Worm (Caenorhabditis elegans) whole organism, mixed stage, embryonic: ENCODE data around the gene asns-1.

ENCODE experiments used
- blmp-1 ChIP-seq: fragments of 150-350 bp; optimal IDR thresholded peaks from 2 replicates; lab custom pipeline; 2014; ENCODE audit warnings: missing biosample characterization, missing genetic modification characterization
- ceh-39 ChIP-seq: fragments of 150-350 bp; optimal IDR thresholded peaks from 2 replicates; lab custom pipeline; 2014; ENCODE audit warnings: missing biosample characterization, missing genetic modification characterization
- flh-1 ChIP-seq: fragments of 200-800 bp; sonication (Bioruptor generic); optimal IDR thresholded peaks from 2 replicates; lab custom pipeline; 2018; ENCODE audit warnings: mild to moderate bottlenecking, missing genetic modification characterization, moderate library complexity, missing compliant biosample characterization
- lin-13 ChIP-seq: fragments of 150-350 bp; optimal IDR thresholded peaks from 2 replicates; lab custom pipeline; 2014; ENCODE audit warnings: missing biosample characterization, missing genetic modification characterization
- lsy-2 ChIP-seq: fragments of 150-350 bp; optimal IDR thresholded peaks from 2 replicates; lab custom pipeline; 2014; ENCODE audit warnings: missing biosample characterization, missing genetic modification characterization
- nhr-12 ChIP-seq: fragments of 150-350 bp; optimal IDR thresholded peaks from 2 replicates; lab custom pipeline; 2014; ENCODE audit warnings: missing biosample characterization, missing genetic modification characterization
- pha-4 ChIP-seq: fragments of 150-350 bp; optimal IDR thresholded peaks from 2 replicates; lab custom pipeline; 2018; ENCODE audit warnings: missing biosample characterization, missing genetic modification reagents, missing genetic modification characterization
- snpc-4 ChIP-seq: fragments of 150-350 bp; optimal IDR thresholded peaks from 2 replicates; lab custom pipeline; 2014; ENCODE audit warnings: missing biosample characterization, missing genetic modification characterization
- unc-39 ChIP-seq: fragments of 150-350 bp; optimal IDR thresholded peaks from 2 replicates; lab custom pipeline; 2014; ENCODE audit warnings: missing biosample characterization, missing genetic modification characterization

ce11 chrV:8518822-8519392, 27.1 kb upstream of the asns-1 start, which contains the start of gene F45F2.10:
- TF ChIP-seq flh-1 (GFP tag; lab: Kevin White, UChicago) (no peak), lsy-2 (tag; lab: Kevin White, UChicago) (no peak), lin-13 (tag; lab: Kevin White, UChicago) (no peak), blmp-1 (tag; lab: Kevin White, UChicago) (no peak), snpc-4 (no peak), ceh-39 (no peak), unc-39 (tag; lab: Kevin White, UChicago) (no peak), pha-4 (no peak), nhr-12 (tag; lab: Kevin White, UChicago) (no peak)
